Worm (Caenorhabditis elegans): ENCODE data around the gene clec-132.
A peak's percentile ranks its signal among the peaks of the same experiment; 100 is the strongest.

The clec-132 gene

ce11 chrII:3567576-3567975 is 9.3 kb upstream of the clec-132 start:
- TF ChIP-seq unc-86 (tag; optimal IDR thresholded peaks at IDR 0.05) (peak; percentile 34), K09A11.1 (tag; optimal IDR thresholded peaks at IDR 0.05; ENCODE audit: insufficient read depth) (peak; percentile 12), syd-9 (tag; optimal IDR thresholded peaks at IDR 0.05) (peak; percentile 46), sox-4 (tag; optimal IDR thresholded peaks at IDR 0.05) (peak; percentile 42), dve-1 (tag; optimal IDR thresholded peaks at IDR 0.05) (peak; percentile 23), sdc-2 (tag; optimal IDR thresholded peaks at IDR 0.05) (peak; percentile 20), C38D4.7 (GFP tag; optimal IDR thresholded peaks at IDR 0.05) (peak; percentile 37), che-1 (tag; optimal IDR thresholded peaks at IDR 0.05) (peak; percentile 49), ref-2 (tag; optimal IDR thresholded peaks at IDR 0.05) (peak; percentile 8), ceh-45 (GFP tag; IDR thresholded peaks at IDR 0.05) (peak; percentile 55; the same call in 1 of the 2 replicates), fkh-6 (tag; optimal IDR thresholded peaks at IDR 0.05) (peak; percentile 55), unc-3 (GFP tag; conservative IDR thresholded peaks at IDR 0.05) (peak; percentile 40; the same call in 1 of the 2 replicates), unc-3 (tag; optimal IDR thresholded peaks at IDR 0.05) (peak; percentile 42), hlh-6 (tag; optimal IDR thresholded peaks at IDR 0.05) (peak; percentile 61), pat-9 (tag; optimal IDR thresholded peaks at IDR 0.05) (peak; percentile 55), fax-1 (tag; optimal IDR thresholded peaks at IDR 0.05) (peak; percentile 19), hlh-15 (tag; optimal IDR thresholded peaks at IDR 0.05) (peak; percentile 43), lin-11 (tag; optimal IDR thresholded peaks at IDR 0.05) (peak; percentile 38), ceh-19 (GFP tag; optimal IDR thresholded peaks at IDR 0.05) (peak; percentile 25), eyg-1 (tag; optimal IDR thresholded peaks at IDR 0.05) (peak; percentile 60), Y22D7AL.16 (tag; optimal IDR thresholded peaks at IDR 0.05) (peak; percentile 41), ztf-16 (tag; optimal IDR thresholded peaks at IDR 0.05) (peak; percentile 25), F13H6.1 (tag; optimal IDR thresholded peaks at IDR 0.05) (peak; percentile 2), gmeb-2 (tag; optimal IDR thresholded peaks at IDR 0.05) (peak; percentile 55), nhr-232 (tag; optimal IDR thresholded peaks at IDR 0.05) (peak; percentile 30), zip-5 (tag; optimal IDR thresholded peaks at IDR 0.05) (peak; percentile 12), C08G9.2 (tag; optimal IDR thresholded peaks at IDR 0.05) (peak; percentile 42), ceh-6 (GFP tag; optimal IDR thresholded peaks at IDR 0.05) (peak; percentile 70), tbx-2 (tag; optimal IDR thresholded peaks at IDR 0.05) (peak; percentile 4)

ce11 chrII:3569118-3569517 is 7.7 kb upstream of the clec-132 start, which contains the start of gene clec-127:
Gene clec-127, minus strand, starts transcription at chrII:3569218.
- no peak for TF ChIP-seq npax-4 (tag; optimal IDR thresholded peaks at IDR 0.05)
- no peak for TF ChIP-seq madf-2 (tag; optimal IDR thresholded peaks at IDR 0.05)
- TF ChIP-seq ahr-1 (tag; optimal IDR thresholded peaks at IDR 0.05) = no peak
- TF ChIP-seq nhr-232 (tag; optimal IDR thresholded peaks at IDR 0.05) = no peak
- TF ChIP-seq unc-3 (GFP tag; conservative IDR thresholded peaks at IDR 0.05) = no peak
- no peak for TF ChIP-seq unc-3 (tag; optimal IDR thresholded peaks at IDR 0.05)
- TF ChIP-seq ref-2 (tag; optimal IDR thresholded peaks at IDR 0.05) = no peak
- TF ChIP-seq elt-4 (tag; optimal IDR thresholded peaks at IDR 0.05) = no peak
- no peak for TF ChIP-seq C38D4.7 (GFP tag; optimal IDR thresholded peaks at IDR 0.05)
- TF ChIP-seq ttx-3 (tag; optimal IDR thresholded peaks at IDR 0.05) = no peak
- TF ChIP-seq nfya-1 (tag; optimal IDR thresholded peaks at IDR 0.05) = no peak
- TF ChIP-seq pax-1 (tag; optimal IDR thresholded peaks at IDR 0.05) = no peak
- TF ChIP-seq eyg-1 (tag; optimal IDR thresholded peaks at IDR 0.05) = no peak
- no peak for TF ChIP-seq T23F11.4 (GFP tag; optimal IDR thresholded peaks at IDR 0.05)
- TF ChIP-seq hlh-13 (GFP tag; optimal IDR thresholded peaks at IDR 0.05) = no peak
- TF ChIP-seq hlh-30 (tag; optimal IDR thresholded peaks at IDR 0.05; ENCODE audit: insufficient read depth) = no peak
- TF ChIP-seq fax-1 (tag; optimal IDR thresholded peaks at IDR 0.05) = no peak
- TF ChIP-seq ceh-30 (tag; optimal IDR thresholded peaks at IDR 0.05) = no peak

Data from whole organism, late embryonic.